Worm (Caenorhabditis elegans): ENCODE results near the gene F46H5.7.

DNA sequence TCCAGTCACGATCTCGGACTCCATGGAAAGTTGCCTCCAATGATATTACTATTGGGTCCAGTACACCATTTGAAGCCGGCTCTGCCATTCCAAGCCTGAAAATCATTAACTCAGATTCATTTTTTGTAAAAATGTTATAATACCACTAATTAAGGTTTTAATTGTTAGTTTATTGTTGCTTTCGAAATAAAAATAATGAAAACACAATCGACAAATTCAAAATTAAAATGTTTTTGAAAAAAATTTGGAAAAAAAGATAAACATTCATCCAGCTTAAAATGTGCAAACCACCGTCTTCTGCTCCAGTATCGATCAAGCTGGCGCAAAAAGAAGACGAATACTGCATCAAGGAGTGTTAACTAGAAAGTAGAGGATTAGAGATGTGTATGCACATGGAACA is 14.1 kb upstream of the F46H5.7 start, which contains the start of gene F46H5.5:
- TF ChIP-seq lin-39 (tag; optimal IDR thresholded peaks at IDR 0.05): no peak
- no peak for TF ChIP-seq lin-13 (GFP tag; optimal IDR thresholded peaks at IDR 0.05)

Data from whole organism, L2 larva.